Worm (Caenorhabditis elegans): ENCODE results near the gene ttr-46.

ce11 chrV:9911165-9911564, 39.9 kb upstream of the ttr-46 start:
- TF ChIP-seq F23B12.7 (tag; optimal IDR thresholded peaks at IDR 0.05; ENCODE audit: insufficient read depth) (no peak), lin-26 (GFP tag; IDR thresholded peaks at IDR 0.05) (no peak), ets-4 (GFP tag; optimal IDR thresholded peaks at IDR 0.05) (no peak)

Data from whole organism, young adult.